Worm (Caenorhabditis elegans): ENCODE measurements around the gene Y54E2A.4.

DNA sequence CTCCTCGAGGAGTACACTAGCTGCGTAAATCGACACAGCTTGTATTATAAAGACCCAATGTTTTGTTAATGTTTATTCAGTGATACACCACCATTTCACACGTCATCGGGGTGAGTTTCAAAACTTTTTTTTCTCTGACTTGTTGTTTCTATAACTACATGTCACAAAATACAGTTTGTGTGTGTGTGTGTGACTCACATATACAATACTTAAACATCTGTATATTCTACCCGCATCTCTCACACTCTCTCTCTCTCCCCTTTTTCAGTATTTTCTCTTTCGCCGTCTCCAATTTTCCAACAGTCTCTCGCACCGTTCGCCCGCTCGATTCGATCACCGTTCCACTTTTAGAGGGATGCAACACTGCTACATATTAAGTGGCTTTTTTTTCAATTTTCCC lies 57.0 kb downstream of the Y54E2A.4 start:
- TF ChIP-seq W03F9.2 (tag; optimal IDR thresholded peaks at IDR 0.05) (no peak), him-1 (tag; optimal IDR thresholded peaks at IDR 0.05) (no peak), dao-5 (tag; optimal IDR thresholded peaks at IDR 0.05) (no peak)

Data from whole organism, L4/young adult.